Fruit fly (Drosophila melanogaster): ENCODE measurements around the gene ImpE2.

ImpE2 gene

dm6 chr3L:3472786-3473185, 39.7 kb downstream of the ImpE2 start (continued):
- TF ChIP-seq kni (GFP tag; optimal IDR thresholded peaks at IDR 0.05): no peak
- TF ChIP-seq Trl (optimal IDR thresholded peaks at IDR 0.05): no peak
- TF ChIP-seq Trl (GFP tag; optimal IDR thresholded peaks at IDR 0.05): peak; percentile 44
- TF ChIP-seq CG30403 (GFP tag; optimal IDR thresholded peaks at IDR 0.05): peak; percentile 64
- peak; percentile 11 for TF ChIP-seq CG8359 (GFP tag; optimal IDR thresholded peaks at IDR 0.05; ENCODE audit: borderline replicate concordance)
- TF ChIP-seq cato (GFP tag; optimal IDR thresholded peaks at IDR 0.05; ENCODE audit: borderline replicate concordance): no peak
- TF ChIP-seq CG9609 (GFP tag; optimal IDR thresholded peaks at IDR 0.05): peak; percentile 41
- TF ChIP-seq gsb-n (tag; optimal IDR thresholded peaks at IDR 0.05): peak; percentile 12
- no peak for TF ChIP-seq CG10462 (GFP tag; optimal IDR thresholded peaks at IDR 0.05)
- peak; percentile 56 for TF ChIP-seq Sox100B (GFP tag; optimal IDR thresholded peaks at IDR 0.05)
- peak; percentile 29 for TF ChIP-seq Camta (GFP tag; optimal IDR thresholded peaks at IDR 0.05)
- TF ChIP-seq Dbx (GFP tag; IDR thresholded peaks at IDR 0.05): peak; percentile 66; the same call in 2 of the 3 replicates
- no peak for TF ChIP-seq Tbp (GFP tag; optimal IDR thresholded peaks at IDR 0.05)
- TF ChIP-seq cg (GFP tag; optimal IDR thresholded peaks at IDR 0.05): peak; percentile 21
- no peak for TF ChIP-seq ftz-f1 (GFP tag; optimal IDR thresholded peaks at IDR 0.05)
- TF ChIP-seq gce (GFP tag; IDR thresholded peaks at IDR 0.05): 0 out of 3 replicates have a peak, but pooled peaks have one; percentile 4
- TF ChIP-seq CG8478 (optimal IDR thresholded peaks at IDR 0.05): no peak
- TF ChIP-seq H15 (GFP tag; IDR thresholded peaks at IDR 0.05): peak; percentile 59; the same call in 1 of the 3 replicates
- TF ChIP-seq CG7372 (GFP tag; IDR thresholded peaks at IDR 0.05): peak; percentile 61
- peak; percentile 77 for TF ChIP-seq Xrp1 (GFP tag; IDR thresholded peaks at IDR 0.05)
- no peak for TF ChIP-seq ac (GFP tag; optimal IDR thresholded peaks at IDR 0.05)
- peak; percentile 5 for TF ChIP-seq ewg (GFP tag; optimal IDR thresholded peaks at IDR 0.05)
- peak; percentile 57; the same call in 1 of the 2 replicates for TF ChIP-seq gsb (GFP tag; IDR thresholded peaks at IDR 0.05)
- TF ChIP-seq Fer1 (GFP tag; optimal IDR thresholded peaks at IDR 0.05): peak; percentile 94
- TF ChIP-seq Hr51 (GFP tag; optimal IDR thresholded peaks at IDR 0.05): peak; percentile 55 to 80
- peak; percentile 51 for TF ChIP-seq Dip3 (GFP tag; optimal IDR thresholded peaks at IDR 0.05)
- TF ChIP-seq CG6175 (GFP tag; IDR thresholded peaks at IDR 0.05): no peak
- TF ChIP-seq CG17359 (tag; optimal IDR thresholded peaks at IDR 0.05): peak; percentile 75
- TF ChIP-seq CG6254 (GFP tag; optimal IDR thresholded peaks at IDR 0.05): peak; percentile 42
- TF ChIP-seq CG4328 (GFP tag; optimal IDR thresholded peaks at IDR 0.05): peak; percentile 63
- peak; percentile 27 for TF ChIP-seq dm (GFP tag; optimal IDR thresholded peaks at IDR 0.05)
- TF ChIP-seq fd96Cb (tag; optimal IDR thresholded peaks at IDR 0.05): peak; percentile 54
- TF ChIP-seq Meics (GFP tag; optimal IDR thresholded peaks at IDR 0.05): peak; percentile 89
- TF ChIP-seq CG10147 (GFP tag; optimal IDR thresholded peaks at IDR 0.05): peak; percentile 73
- TF ChIP-seq HLH4C (GFP tag; IDR thresholded peaks at IDR 0.05; ENCODE audit: partially characterized antibody): no peak
- 0 out of 2 replicates have a peak, but pooled peaks have one; percentile 57 for TF ChIP-seq CG32767 (GFP tag; IDR thresholded peaks at IDR 0.05)
- TF ChIP-seq CG15269 (tag; optimal IDR thresholded peaks at IDR 0.05): peak; percentile 83
- peak; percentile 63 for TF ChIP-seq Oli (tag; optimal IDR thresholded peaks at IDR 0.05)
- TF ChIP-seq D (optimal IDR thresholded peaks at IDR 0.05): no peak
- TF ChIP-seq D (GFP tag; optimal IDR thresholded peaks at IDR 0.05): peak; percentile 41
- TF ChIP-seq ttk (GFP tag; IDR thresholded peaks at IDR 0.05): no peak
- peak; percentile 32 for TF ChIP-seq CG8089 (GFP tag; optimal IDR thresholded peaks at IDR 0.05)
- no peak for TF ChIP-seq yki (optimal IDR thresholded peaks at IDR 0.05)
- peak; percentile 74 for TF ChIP-seq CG11247 (GFP tag; IDR thresholded peaks at IDR 0.05)
- TF ChIP-seq CG17385 (GFP tag; optimal IDR thresholded peaks at IDR 0.05): peak; percentile 78
- peak; percentile 15 for TF ChIP-seq Atf-2 (GFP tag; optimal IDR thresholded peaks at IDR 0.05)
- TF ChIP-seq CG4707 (GFP tag; optimal IDR thresholded peaks at IDR 0.05): peak; percentile 14
- TF ChIP-seq btn (GFP tag; optimal IDR thresholded peaks at IDR 0.05): no peak
- TF ChIP-seq Hand (GFP tag; optimal IDR thresholded peaks at IDR 0.05): peak; percentile 91
- TF ChIP-seq sens (GFP tag): peak; percentile 87
- TF ChIP-seq CG8281 (tag; optimal IDR thresholded peaks at IDR 0.05): peak; percentile 29
- TF ChIP-seq wek (GFP tag; optimal IDR thresholded peaks at IDR 0.05): peak; percentile 16

All from whole organism, embryonic.